Worm (Caenorhabditis elegans) whole organism, L4/young adult: ENCODE measurements around the gene H03E18.1.

ENCODE experiments used
- W03F9.2 ChIP-seq: fragments of 150-350 bp; optimal IDR thresholded peaks from 2 replicates; lab custom pipeline; 2014; ENCODE audit warnings: missing biosample characterization, missing genetic modification characterization
- dao-5 ChIP-seq: sonication (generic microtip); optimal IDR thresholded peaks from 2 replicates; lab custom pipeline; 2016; ENCODE audit warnings: missing genotype, missing genetic modification characterization, moderate library complexity, missing compliant biosample characterization
- him-1 ChIP-seq: sonication (generic microtip); optimal IDR thresholded peaks from 2 replicates; lab custom pipeline; 2016; ENCODE audit warnings: missing genotype, missing genetic modification reagents, missing genetic modification characterization, missing compliant biosample characterization

DNA sequence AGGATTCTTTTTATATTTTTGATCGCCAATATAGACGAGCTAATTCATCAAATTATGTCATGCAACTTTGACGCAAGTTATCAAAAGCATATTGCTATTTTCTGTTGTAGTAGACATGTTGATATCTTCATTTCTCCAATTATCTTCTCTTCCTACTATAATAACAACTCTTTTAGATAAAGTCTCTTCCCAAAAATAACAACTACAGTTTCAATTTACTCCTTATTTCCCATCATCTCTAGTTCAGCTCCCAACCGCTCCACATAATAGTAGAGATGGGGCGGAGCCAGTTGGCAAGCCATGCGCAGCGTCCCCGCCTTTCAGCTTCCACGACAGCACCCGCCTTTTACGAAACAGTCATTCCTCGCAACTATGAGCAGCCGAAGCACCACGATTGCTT, 20.3 kb downstream of the H03E18.1 start, which contains the start of gene flp-5:
- TF ChIP-seq him-1 (tag; lab: Kevin White, UChicago), result no peak
- TF ChIP-seq dao-5 (tag; lab: Kevin White, UChicago), result no peak
- TF ChIP-seq W03F9.2 (tag; lab: Kevin White, UChicago), result no peak
